Worm (Caenorhabditis elegans) whole organism, L2 larva: ENCODE measurements around the gene F58A6.2.

Source experiments
- C34F6.9 ChIP-seq: fragments of 150-350 bp; optimal IDR thresholded peaks from 2 replicates; lab custom pipeline; 2014; ENCODE audit warnings: missing biosample characterization, missing genetic modification characterization
- F13H6.1 ChIP-seq: sonication (generic microtip); optimal IDR thresholded peaks from 2 replicates; lab custom pipeline; 2016; ENCODE audit warnings: missing genetic modification characterization, missing compliant biosample characterization
- Y55F3AM.14 ChIP-seq: fragments of 200-800 bp; sonication (Bioruptor generic); optimal IDR thresholded peaks from 2 replicates; lab custom pipeline; 2018; ENCODE audit warnings: mild to moderate bottlenecking, missing genetic modification characterization, missing compliant biosample characterization
- ZK546.5 ChIP-seq: sonication (generic microtip); optimal IDR thresholded peaks from 2 replicates; lab custom pipeline; 2017; ENCODE audit warnings: missing biosample characterization, missing genetic modification characterization
- alr-1 ChIP-seq: fragments of 150-350 bp; optimal IDR thresholded peaks from 2 replicates; lab custom pipeline; 2014; ENCODE audit warnings: missing biosample characterization, missing genetic modification characterization
- aly-2 ChIP-seq: fragments of 150-350 bp; optimal IDR thresholded peaks from 2 replicates; lab custom pipeline; 2014; ENCODE audit warnings: missing biosample characterization, missing genetic modification characterization
- ceh-16 ChIP-seq: fragments of 150-350 bp; optimal IDR thresholded peaks from 2 replicates; lab custom pipeline; 2014; ENCODE audit warnings: missing biosample characterization, missing genetic modification characterization
- ceh-82 ChIP-seq: fragments of 150-350 bp; optimal IDR thresholded peaks from 2 replicates; lab custom pipeline; 2014; ENCODE audit warnings: missing biosample characterization, missing genetic modification characterization
- crh-2 ChIP-seq: sonication (generic microtip); optimal IDR thresholded peaks from 2 replicates; lab custom pipeline; 2017; ENCODE audit warnings: missing biosample characterization, missing genetic modification characterization
- dmd-4 ChIP-seq: sonication (generic microtip); optimal IDR thresholded peaks from 2 replicates; lab custom pipeline; 2017; ENCODE audit warnings: missing biosample characterization, missing genetic modification characterization
- elt-1 ChIP-seq: fragments of 150-350 bp; optimal IDR thresholded peaks from 2 replicates; lab custom pipeline; 2014; ENCODE audit warnings: missing biosample characterization, missing genetic modification characterization
- elt-3 ChIP-seq: sonication (generic microtip); optimal IDR thresholded peaks from 2 replicates; lab custom pipeline; 2017; ENCODE audit warnings: missing biosample characterization, missing genetic modification characterization
- gmeb-1 ChIP-seq: fragments of 150-350 bp; optimal IDR thresholded peaks from 2 replicates; lab custom pipeline; 2014; ENCODE audit warnings: missing biosample characterization, missing genetic modification characterization
- lin-11 ChIP-seq: fragments of 150-350 bp; sonication (generic microtip); optimal IDR thresholded peaks from 2 replicates; lab custom pipeline; 2014; ENCODE audit warnings: missing biosample characterization, missing genetic modification characterization, inconsistent platforms, mixed read lengths
- lin-13 ChIP-seq: fragments of 150-350 bp; optimal IDR thresholded peaks from 2 replicates; lab custom pipeline; 2014; ENCODE audit warnings: missing biosample characterization, missing genetic modification reagents, missing genetic modification characterization
- mab-5 ChIP-seq: fragments of 150-350 bp; optimal IDR thresholded peaks from 2 replicates; lab custom pipeline; 2014; ENCODE audit warnings: missing biosample characterization, missing genetic modification characterization
- mbf-1 ChIP-seq: sonication (generic microtip); optimal IDR thresholded peaks from 2 replicates; lab custom pipeline; 2017; ENCODE audit warnings: missing biosample characterization, missing genetic modification characterization
- mdl-1 ChIP-seq, 2 experiments: fragments of 150-350 bp in 1 of 2; sonication (generic microtip) in 1 of 2; optimal IDR thresholded peaks; 2 replicates each; lab custom pipeline; 2017; ENCODE audit warnings: missing biosample characterization in 2 of 2, missing genetic modification characterization in 2 of 2
- nhr-10 ChIP-seq: sonication (generic microtip); optimal IDR thresholded peaks from 2 replicates; lab custom pipeline; 2017; ENCODE audit warnings: missing biosample characterization, missing genetic modification characterization
- nhr-23 ChIP-seq: fragments of 150-350 bp; optimal IDR thresholded peaks from 2 replicates; lab custom pipeline; 2014; ENCODE audit warnings: missing biosample characterization, missing genetic modification reagents, missing genetic modification characterization
- nhr-6 ChIP-seq: fragments of 150-350 bp; optimal IDR thresholded peaks from 2 replicates; lab custom pipeline; 2014; ENCODE audit warnings: missing biosample characterization, missing genetic modification characterization
- peb-1 ChIP-seq: fragments of 150-350 bp; optimal IDR thresholded peaks from 2 replicates; lab custom pipeline; 2014; ENCODE audit warnings: missing biosample characterization, missing genetic modification characterization
- sem-4 ChIP-seq: fragments of 150-350 bp; optimal IDR thresholded peaks from 2 replicates; lab custom pipeline; 2014; ENCODE audit warnings: missing biosample characterization, missing genetic modification reagents, missing genetic modification characterization
- skn-1 ChIP-seq: sonication (generic microtip); optimal IDR thresholded peaks from 2 replicates; lab custom pipeline; 2017; ENCODE audit warnings: missing biosample characterization, missing genetic modification characterization
- sma-3 ChIP-seq: sonication (generic microtip); optimal IDR thresholded peaks from 2 replicates; lab custom pipeline; 2016; ENCODE audit warnings: missing genetic modification reagents, missing genetic modification characterization, missing compliant biosample characterization
- sma-9 ChIP-seq, 2 experiments: fragments of 150-350 bp in 1 of 2; sonication (generic microtip) in 1 of 2; optimal IDR thresholded peaks; 2 replicates each; lab custom pipeline; 2014 to 2016; ENCODE audit warnings: missing genetic modification characterization in 2 of 2, mild to moderate bottlenecking in 1 of 2, missing biosample characterization in 1 of 2, missing compliant biosample characterization in 1 of 2, missing genetic modification reagents in 1 of 2, moderate library complexity in 1 of 2
- snpc-4 ChIP-seq: fragments of 150-350 bp; optimal IDR thresholded peaks from 2 replicates; lab custom pipeline; 2014; ENCODE audit warnings: missing biosample characterization, missing genetic modification characterization
- unc-39 ChIP-seq: fragments of 150-350 bp; optimal IDR thresholded peaks from 2 replicates; lab custom pipeline; 2014; ENCODE audit warnings: missing biosample characterization, missing genetic modification characterization
- zag-1 ChIP-seq: fragments of 150-350 bp; optimal IDR thresholded peaks from 2 replicates; lab custom pipeline; 2014; ENCODE audit warnings: missing biosample characterization, missing genetic modification characterization
- ztf-1 ChIP-seq: fragments of 200-800 bp; sonication (Bioruptor generic); conservative IDR thresholded peaks from 2 replicates; pipeline ENCODE4 v1.3.6; 2022; ENCODE audit warnings: missing genetic modification characterization, missing compliant biosample characterization
- ztf-11 ChIP-seq: sonication (generic microtip); optimal IDR thresholded peaks from 2 replicates; lab custom pipeline; 2017; ENCODE audit warnings: missing biosample characterization, missing genetic modification characterization
- ztf-4 ChIP-seq: fragments of 150-350 bp; optimal IDR thresholded peaks from 2 replicates; lab custom pipeline; 2014; ENCODE audit warnings: missing biosample characterization, missing genetic modification characterization

Gene F58A6.2

DNA sequence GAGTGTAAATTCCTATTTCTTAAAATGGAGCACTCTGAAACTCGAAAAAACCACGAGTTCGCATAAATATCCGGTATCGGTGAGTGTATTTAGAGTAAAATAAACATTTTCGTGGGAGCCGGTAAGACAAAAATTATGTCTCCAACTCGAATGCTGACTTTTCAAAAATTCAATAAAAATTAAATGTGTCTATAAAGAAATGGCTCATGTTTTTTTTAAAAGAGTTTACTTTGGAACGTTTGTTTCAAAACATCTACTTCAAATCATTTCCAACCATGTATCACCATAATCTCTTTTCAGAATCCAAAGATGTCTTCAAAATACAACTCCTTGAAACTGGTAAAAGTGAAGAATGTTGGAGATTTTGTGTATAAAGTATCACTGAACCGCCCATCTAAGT, 6.1 kb downstream of the F58A6.2 start, which contains the start of gene F58A6.1:
F58A6.1 (plus strand) TSS at position 301 of the 400 bp plus-strand sequence.
- TF ChIP-seq ceh-82 (tag; lab: Kevin White, UChicago) (no peak), gmeb-1 (tag; lab: Kevin White, UChicago) (no peak), elt-1 (tag; lab: Kevin White, UChicago) (no peak), lin-13 (GFP tag; lab: Kevin White, UChicago) (no peak), Y55F3AM.14 (GFP tag; lab: Kevin White, UChicago) (no peak), nhr-23 (tag; lab: Kevin White, UChicago) (no peak), nhr-10 (tag; lab: Kevin White, UChicago) (no peak), snpc-4 (tag; lab: Kevin White, UChicago) (no peak), ztf-1 (GFP tag; lab: Robert Waterston, UW) (no peak), ztf-11 (tag; lab: Kevin White, UChicago) (no peak), elt-3 (tag; lab: Kevin White, UChicago) (no peak), unc-39 (tag; lab: Kevin White, UChicago) (no peak)
- TF ChIP-seq, all 48 proteins: peak for 0

- TF ChIP-seq snpc-4 (tag; lab: Kevin White, UChicago) (no peak), lin-13 (GFP tag; lab: Kevin White, UChicago) (no peak), peb-1 (tag; lab: Kevin White, UChicago) (no peak), ceh-16 (tag; lab: Kevin White, UChicago) (no peak), elt-3 (tag; lab: Kevin White, UChicago) (no peak), mbf-1 (tag; lab: Kevin White, UChicago) (no peak), dmd-4 (tag; lab: Kevin White, UChicago) (no peak), skn-1 (tag; lab: Kevin White, UChicago) (no peak), aly-2 (tag; lab: Kevin White, UChicago) (no peak), mab-5 (tag; lab: Kevin White, UChicago) (no peak), nhr-10 (tag; lab: Kevin White, UChicago) (no peak), sem-4 (no peak), sma-3 (no peak), C34F6.9 (no peak), ZK546.5 (no peak), ceh-82 (tag; lab: Kevin White, UChicago) (no peak), sma-9 (GFP tag; optimal IDR thresholded peaks at IDR 0.05; lab: Kevin White, UChicago) (no peak), sma-9 (tag; optimal IDR thresholded peaks at IDR 0.05; lab: Kevin White, UChicago) (no peak), alr-1 (tag; lab: Kevin White, UChicago) (no peak)
Measured at ce11 chrII:5148349-5148748, 11.8 kb downstream of the F58A6.2 start, which contains the start of gene F58A6.5. F58A6.5 (minus strand) TSS chrII:5148449.

ce11 chrII:5150829-5151228, 14.3 kb downstream of the F58A6.2 start, which contains the start of gene srb-16:
srb-16 (minus strand) TSS chrII:5150929.
- TF ChIP-seq sma-3, result no peak
- TF ChIP-seq nhr-10 (tag; lab: Kevin White, UChicago), result no peak
- no peak for TF ChIP-seq lin-11 (tag; lab: Kevin White, UChicago)
- TF ChIP-seq aly-2 (tag; lab: Kevin White, UChicago), result no peak
- TF ChIP-seq nhr-6 (tag; lab: Kevin White, UChicago), result no peak
- TF ChIP-seq C34F6.9, result no peak
- TF ChIP-seq zag-1 (tag; lab: Kevin White, UChicago), result no peak
- TF ChIP-seq ztf-11 (tag; lab: Kevin White, UChicago), result no peak

DNA sequence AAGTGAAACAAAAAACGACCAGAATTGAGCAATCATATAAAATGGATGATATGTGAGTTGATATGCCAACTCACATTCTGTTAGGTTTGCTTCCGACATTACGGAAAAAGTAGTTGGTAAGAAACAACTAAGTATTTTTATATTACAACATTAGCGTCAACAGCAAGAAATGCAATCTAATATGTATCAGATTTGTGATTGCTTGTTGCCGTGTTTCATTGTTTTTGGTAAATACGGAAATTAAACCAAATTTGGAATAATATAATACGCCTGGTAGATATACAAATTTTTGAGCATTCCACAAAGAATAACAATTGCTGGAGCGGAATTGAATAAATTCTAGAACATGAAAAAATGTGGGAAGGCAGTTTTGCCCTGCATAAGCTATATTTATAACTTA, 18.0 kb downstream of the F58A6.2 start, which contains the start of gene srb-12:
srb-12 (minus strand) TSS at position 101 of the 400 bp plus-strand sequence.
- TF ChIP-seq ceh-16 (tag; lab: Kevin White, UChicago) (no peak), peb-1 (tag; lab: Kevin White, UChicago) (no peak), F13H6.1 (tag; lab: Kevin White, UChicago) (no peak)
- TF ChIP-seq, all 48 proteins: peak for 0

DNA sequence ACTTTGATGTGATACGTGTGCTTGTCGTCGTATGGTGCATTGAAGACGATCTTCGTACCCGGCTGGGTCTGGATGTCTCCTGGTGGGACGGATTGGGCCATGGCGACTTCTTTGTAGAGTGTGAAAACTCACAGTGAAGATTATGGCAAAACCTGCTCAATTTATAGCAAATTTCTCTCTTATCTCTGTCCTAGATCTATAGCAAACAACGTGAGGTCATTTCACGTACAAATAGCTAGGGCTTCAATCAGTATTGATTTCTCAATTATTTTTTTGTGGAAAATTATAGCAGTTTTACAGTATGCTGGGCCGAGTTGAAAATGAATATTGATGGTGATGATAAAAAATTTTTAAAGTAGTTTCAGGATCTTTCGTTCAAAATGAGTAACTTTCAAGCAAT, 20.5 kb downstream of the F58A6.2 start, which contains the start of gene msp-45:
msp-45 (minus strand) TSS at position 101 of the 400 bp plus-strand sequence.
- no peak for TF ChIP-seq elt-1 (tag; lab: Kevin White, UChicago)
- TF ChIP-seq crh-2 (tag; lab: Kevin White, UChicago), result no peak
- no peak for TF ChIP-seq ceh-16 (tag; lab: Kevin White, UChicago)
- no peak for TF ChIP-seq nhr-10 (tag; lab: Kevin White, UChicago)
- no peak for TF ChIP-seq mdl-1 (tag; optimal IDR thresholded peaks at IDR 0.05; lab: Kevin White, UChicago)
- TF ChIP-seq mbf-1 (tag; lab: Kevin White, UChicago), result no peak
- no peak for TF ChIP-seq ztf-4 (tag; lab: Kevin White, UChicago)
- no peak for TF ChIP-seq peb-1 (tag; lab: Kevin White, UChicago)
- TF ChIP-seq sma-9 (GFP tag; optimal IDR thresholded peaks at IDR 0.05; lab: Kevin White, UChicago), result no peak
- TF ChIP-seq sma-9 (tag; optimal IDR thresholded peaks at IDR 0.05; lab: Kevin White, UChicago), result no peak
